Worm (Caenorhabditis elegans) whole organism, L1 larva: ENCODE data around the gene srgp-1.

ENCODE experiments used
- C04F5.9 ChIP-seq: sonication (generic microtip); optimal IDR thresholded peaks from 2 replicates; lab custom pipeline; 2016; ENCODE audit warnings: missing genetic modification characterization, missing compliant biosample characterization
- C34B4.2 ChIP-seq: sonication (generic microtip); optimal IDR thresholded peaks from 2 replicates; lab custom pipeline; 2017; ENCODE audit warnings: mild to moderate bottlenecking, missing genetic modification characterization, missing compliant biosample characterization
- aha-1 ChIP-seq: fragments of 150-350 bp; optimal IDR thresholded peaks from 2 replicates; lab custom pipeline; 2014; ENCODE audit warnings: missing biosample characterization, missing genetic modification characterization
- alr-1 ChIP-seq: fragments of 200-800 bp; sonication (Bioruptor generic); optimal IDR thresholded peaks from 2 replicates; lab custom pipeline; 2018; ENCODE audit warnings: borderline replicate concordance, mild to moderate bottlenecking, missing genetic modification characterization, missing compliant biosample characterization
- aly-2 ChIP-seq: fragments of 150-350 bp; optimal IDR thresholded peaks from 2 replicates; lab custom pipeline; 2014; ENCODE audit warnings: missing biosample characterization, missing genetic modification characterization
- ama-1 ChIP-seq: fragments of 150-350 bp; optimal IDR thresholded peaks from 2 replicates; lab custom pipeline; 2014
- blmp-1 ChIP-seq: fragments of 150-350 bp; optimal IDR thresholded peaks from 2 replicates; lab custom pipeline; 2014; ENCODE audit warnings: missing biosample characterization, missing genetic modification characterization
- ceh-8 ChIP-seq: fragments of 200-800 bp; sonication (Bioruptor generic); optimal IDR thresholded peaks from 2 replicates; lab custom pipeline; 2018; ENCODE audit warnings: mild to moderate bottlenecking, missing genetic modification characterization, moderate library complexity, missing compliant biosample characterization
- ceh-88 ChIP-seq: fragments of 200-800 bp; sonication (Bioruptor generic); IDR thresholded peaks from 2 replicates; pipeline ENCODE4 v1.3.6; 2022; ENCODE audit warnings: missing genetic modification characterization, missing compliant biosample characterization
- ces-1 ChIP-seq: fragments of 150-350 bp; optimal IDR thresholded peaks from 2 replicates; lab custom pipeline; 2014; ENCODE audit warnings: missing biosample characterization, missing genetic modification reagents, missing genetic modification characterization
- dpl-1 ChIP-seq, 3 experiments: fragments of 150-350 bp in 2 of 3; sonication (generic microtip) in 1 of 3; optimal IDR thresholded peaks; 2 replicates each; lab custom pipeline; 2014 to 2017; ENCODE audit warnings: missing biosample characterization in 3 of 3, missing genetic modification characterization in 3 of 3, missing genetic modification reagents in 3 of 3
- dsc-1 ChIP-seq: sonication (generic microtip); optimal IDR thresholded peaks from 2 replicates; lab custom pipeline; 2016; ENCODE audit warnings: mild to moderate bottlenecking, missing genetic modification characterization, missing compliant biosample characterization
- efl-3 ChIP-seq: fragments of 200-800 bp; sonication (Bioruptor generic); optimal IDR thresholded peaks from 2 replicates; lab custom pipeline; 2018; ENCODE audit warnings: mild to moderate bottlenecking, missing genetic modification characterization, missing compliant biosample characterization
- egl-13 ChIP-seq: sonication (generic microtip); optimal IDR thresholded peaks from 2 replicates; lab custom pipeline; 2016; ENCODE audit warnings: missing genotype, missing genetic modification reagents, missing genetic modification characterization, missing compliant biosample characterization
- ets-5 ChIP-seq: fragments of 200-800 bp; sonication (Bioruptor generic); IDR thresholded peaks from 2 replicates; pipeline ENCODE4 v1.3.6; 2022; ENCODE audit warnings: missing genetic modification characterization, missing compliant biosample characterization
- fkh-10 ChIP-seq: sonication (generic microtip); optimal IDR thresholded peaks from 2 replicates; lab custom pipeline; 2017; ENCODE audit warnings: missing biosample characterization, missing genetic modification reagents, missing genetic modification characterization
- fkh-8 ChIP-seq: sonication (generic microtip); optimal IDR thresholded peaks from 2 replicates; lab custom pipeline; 2016; ENCODE audit warnings: mild to moderate bottlenecking, missing genetic modification characterization, missing compliant biosample characterization
- fos-1 ChIP-seq: fragments of 150-350 bp; optimal IDR thresholded peaks from 2 replicates; lab custom pipeline; 2014; ENCODE audit warnings: missing biosample characterization, missing genetic modification characterization
- grh-1 ChIP-seq: fragments of 200-800 bp; sonication (Bioruptor generic); IDR thresholded peaks from 2 replicates; pipeline ENCODE4 v1.3.6; 2022; ENCODE audit warnings: missing genetic modification reagents, missing genetic modification characterization, missing compliant biosample characterization
- hlh-17 ChIP-seq: fragments of 200-800 bp; sonication (Bioruptor generic); optimal IDR thresholded peaks from 2 replicates; lab custom pipeline; 2018; ENCODE audit warnings: missing genetic modification characterization, mild to moderate bottlenecking, missing compliant biosample characterization, moderate library complexity, borderline replicate concordance
- hlh-4 ChIP-seq: sonication (generic microtip); optimal IDR thresholded peaks from 2 replicates; lab custom pipeline; 2016; ENCODE audit warnings: mild to moderate bottlenecking, missing genetic modification characterization, missing compliant biosample characterization
- irx-1 ChIP-seq: sonication (generic microtip); optimal IDR thresholded peaks from 2 replicates; lab custom pipeline; 2016; ENCODE audit warnings: missing genetic modification characterization, missing compliant biosample characterization
- isw-1 ChIP-seq: fragments of 200-800 bp; sonication (Bioruptor generic); IDR thresholded peaks from 2 replicates; pipeline ENCODE4 v1.3.6; 2022; ENCODE audit warnings: missing genetic modification characterization, missing compliant biosample characterization
- jun-1 ChIP-seq: fragments of 150-350 bp; optimal IDR thresholded peaks from 2 replicates; lab custom pipeline; 2014; ENCODE audit warnings: missing biosample characterization, missing genetic modification reagents, missing genetic modification characterization
- lin-14 ChIP-seq: fragments of 200-800 bp; sonication (Bioruptor generic); optimal IDR thresholded peaks from 2 replicates; lab custom pipeline; 2018; ENCODE audit warnings: mild to moderate bottlenecking, missing genetic modification characterization, moderate library complexity, missing compliant biosample characterization
- lin-15B ChIP-seq: fragments of 150-350 bp; sonication (generic microtip); optimal IDR thresholded peaks from 3 replicates; lab custom pipeline; 2014; ENCODE audit warnings: missing biosample characterization, missing genetic modification characterization
- lin-35 ChIP-seq, 2 experiments: fragments of 150-350 bp; optimal IDR thresholded peaks; 2 replicates each; lab custom pipeline; 2014; ENCODE audit warnings: missing biosample characterization in 2 of 2, missing genetic modification characterization in 2 of 2, missing genetic modification reagents in 2 of 2
- lin-39 ChIP-seq: fragments of 150-350 bp; optimal IDR thresholded peaks from 2 replicates; lab custom pipeline; 2014; ENCODE audit warnings: missing biosample characterization, missing genetic modification reagents, missing genetic modification characterization
- lsy-2 ChIP-seq, 2 experiments: fragments of 150-350 bp; optimal IDR thresholded peaks; 2 replicates each; lab custom pipeline; 2014; ENCODE audit warnings: missing biosample characterization in 2 of 2, missing genetic modification characterization in 2 of 2
- mab-9 ChIP-seq: fragments of 200-800 bp; sonication (Bioruptor generic); IDR thresholded peaks from 2 replicates; pipeline ENCODE4 v1.3.6; 2022; ENCODE audit warnings: missing genetic modification reagents, missing genetic modification characterization, missing compliant biosample characterization
- mdl-1 ChIP-seq, 2 experiments: fragments of 150-350 bp; optimal IDR thresholded peaks; 2 replicates each; lab custom pipeline; 2014 to 2017; ENCODE audit warnings: missing biosample characterization in 2 of 2, missing genetic modification characterization in 2 of 2, inconsistent platforms in 1 of 2
- mef-2 ChIP-seq: fragments of 150-350 bp; optimal IDR thresholded peaks from 2 replicates; lab custom pipeline; 2014; ENCODE audit warnings: missing biosample characterization, missing genetic modification characterization
- nhr-12 ChIP-seq: sonication (generic microtip); optimal IDR thresholded peaks from 2 replicates; lab custom pipeline; 2017; ENCODE audit warnings: missing biosample characterization, missing genetic modification characterization
- nhr-19 ChIP-seq: fragments of 200-800 bp; sonication (Bioruptor generic); conservative IDR thresholded peaks from 2 replicates; pipeline ENCODE4 v1.3.6; 2022; ENCODE audit warnings: missing genetic modification characterization, missing compliant biosample characterization
- nhr-20 ChIP-seq: sonication (generic microtip); optimal IDR thresholded peaks from 2 replicates; lab custom pipeline; 2016; ENCODE audit warnings: mild to moderate bottlenecking, missing genetic modification characterization, missing compliant biosample characterization
- nhr-237 ChIP-seq: fragments of 150-350 bp; optimal IDR thresholded peaks from 2 replicates; lab custom pipeline; 2014; ENCODE audit warnings: missing biosample characterization, missing genetic modification characterization
- nhr-28 ChIP-seq: fragments of 150-350 bp; optimal IDR thresholded peaks from 2 replicates; lab custom pipeline; 2014; ENCODE audit warnings: missing biosample characterization, missing genetic modification characterization
- nhr-71 ChIP-seq: sonication (generic microtip); optimal IDR thresholded peaks from 2 replicates; lab custom pipeline; 2016; ENCODE audit warnings: mild to moderate bottlenecking, missing genetic modification characterization, moderate library complexity, missing compliant biosample characterization
- nhr-76 ChIP-seq: sonication (generic microtip); optimal IDR thresholded peaks from 2 replicates; lab custom pipeline; 2017; ENCODE audit warnings: missing biosample characterization, missing genetic modification characterization
- nhr-77 ChIP-seq: fragments of 150-350 bp; optimal IDR thresholded peaks from 2 replicates; lab custom pipeline; 2014; ENCODE audit warnings: missing biosample characterization, missing genetic modification characterization
- nhr-84 ChIP-seq: sonication (generic microtip); optimal IDR thresholded peaks from 2 replicates; lab custom pipeline; 2017; ENCODE audit warnings: missing biosample characterization, missing genetic modification characterization
- nhr-85 ChIP-seq: sonication (generic microtip); peaks from one replicate; lab custom pipeline; 2016; ENCODE audit warnings: missing genetic modification characterization, inconsistent platforms, missing compliant biosample characterization
- pag-3 ChIP-seq: sonication (generic microtip); optimal IDR thresholded peaks from 2 replicates; lab custom pipeline; 2017; ENCODE audit warnings: missing genetic modification characterization, mild to moderate bottlenecking, missing compliant biosample characterization, antibody characterized with exemption, borderline replicate concordance; ENCODE audit not compliant: insufficient read depth
- pax-3 ChIP-seq: fragments of 200-800 bp; sonication (Bioruptor generic); optimal IDR thresholded peaks from 2 replicates; lab custom pipeline; 2018; ENCODE audit warnings: mild to moderate bottlenecking, missing genetic modification characterization, moderate library complexity, missing compliant biosample characterization
- sptf-1 ChIP-seq: fragments of 150-350 bp; optimal IDR thresholded peaks from 2 replicates; lab custom pipeline; 2014; ENCODE audit warnings: missing biosample characterization, missing genetic modification characterization
- sup-37 ChIP-seq: fragments of 200-800 bp; sonication (Bioruptor generic); optimal IDR thresholded peaks from 2 replicates; lab custom pipeline; 2018; ENCODE audit warnings: mild to moderate bottlenecking, missing genetic modification characterization, missing compliant biosample characterization
- swsn-7 ChIP-seq: sonication (generic microtip); optimal IDR thresholded peaks from 2 replicates; lab custom pipeline; 2016; ENCODE audit warnings: missing genetic modification characterization, missing compliant biosample characterization
- unc-30 ChIP-seq: sonication (generic microtip); optimal IDR thresholded peaks from 2 replicates; lab custom pipeline; 2017; ENCODE audit warnings: missing biosample characterization, missing genetic modification characterization
- unc-62 ChIP-seq: fragments of 150-350 bp; optimal IDR thresholded peaks from 2 replicates; lab custom pipeline; 2014; ENCODE audit warnings: missing biosample characterization, missing genetic modification reagents, missing genetic modification characterization
- vab-15 ChIP-seq: sonication (generic microtip); optimal IDR thresholded peaks from 2 replicates; lab custom pipeline; 2017; ENCODE audit warnings: missing genotype, mild to moderate bottlenecking, missing genetic modification characterization, missing compliant biosample characterization
- xbp-1 ChIP-seq: sonication (generic microtip); optimal IDR thresholded peaks from 2 replicates; lab custom pipeline; 2016; ENCODE audit warnings: missing genetic modification characterization, missing compliant biosample characterization
- zag-1 ChIP-seq: fragments of 150-350 bp; optimal IDR thresholded peaks from 2 replicates; lab custom pipeline; 2014; ENCODE audit warnings: missing biosample characterization, missing genetic modification characterization
- ztf-4 ChIP-seq: fragments of 150-350 bp; optimal IDR thresholded peaks from 2 replicates; lab custom pipeline; 2014; ENCODE audit warnings: missing biosample characterization, missing genetic modification characterization

The srgp-1 gene

ce11 chrIV:11566146-11566545, 4.2 kb upstream of the srgp-1 start, which contains the start of gene sec-24.1:
sec-24.1 (minus strand) TSS chrIV:11566194.
- TF ChIP-seq sptf-1 (tag; lab: Kevin White, UChicago) (no peak), fkh-8 (peak; percentile 72), nhr-84 (tag; lab: Kevin White, UChicago) (no peak), efl-3 (GFP tag; lab: Kevin White, UChicago) (no peak), nhr-19 (GFP tag; lab: Robert Waterston, UW) (peak; percentile 93), irx-1 (peak; percentile 79), dpl-1 (GFP tag; optimal IDR thresholded peaks at IDR 0.05; lab: Kevin White, UChicago) (peak; percentile 91 to 95 (median 92)), unc-62 (no peak), fkh-10 (peak; percentile 11), mef-2 (tag; lab: Kevin White, UChicago) (peak; percentile 49), pag-3 (tag; lab: Kevin White, UChicago) (no peak), nhr-85 (peak; percentile 95), lsy-2 (tag; optimal IDR thresholded peaks at IDR 0.05; lab: Kevin White, UChicago) (peak; percentile 99), nhr-28 (tag; lab: Kevin White, UChicago) (no peak), nhr-77 (tag; lab: Kevin White, UChicago) (peak; percentile 26), jun-1 (tag; lab: Kevin White, UChicago) (peak; percentile 85), C34B4.2 (tag; lab: Kevin White, UChicago) (peak; percentile 28), isw-1 (GFP tag; lab: Robert Waterston, UW) (peak; percentile 91), alr-1 (tag; lab: Kevin White, UChicago) (no peak), nhr-76 (tag; lab: Kevin White, UChicago) (no peak), nhr-12 (no peak), nhr-71 (tag; lab: Kevin White, UChicago) (peak; percentile 96), ama-1 (lab: Kevin White, UChicago) (no peak), ceh-88 (GFP tag; lab: Robert Waterston, UW) (peak; percentile 42; the same call in 1 of the 2 replicates), zag-1 (tag; lab: Kevin White, UChicago) (no peak), lin-15B (peak; percentile 69), blmp-1 (peak; percentile 28), ceh-8 (GFP tag; lab: Kevin White, UChicago) (peak; percentile 69), hlh-4 (tag; lab: Kevin White, UChicago) (no peak), nhr-237 (tag; lab: Kevin White, UChicago) (peak; percentile 40), C04F5.9 (peak; percentile 99), mdl-1 (tag; optimal IDR thresholded peaks at IDR 0.05; lab: Kevin White, UChicago) (peak in 1 of 2 experiments; percentile 83), ces-1 (GFP tag; lab: Kevin White, UChicago) (no peak), xbp-1 (peak; percentile 94), egl-13 (tag; lab: Kevin White, UChicago) (peak; percentile 75), vab-15 (no peak), ztf-4 (tag; lab: Kevin White, UChicago) (peak; percentile 83), pax-3 (tag; lab: Kevin White, UChicago) (peak; percentile 66), hlh-17 (GFP tag; lab: Kevin White, UChicago) (no peak), lin-35 (GFP tag; optimal IDR thresholded peaks at IDR 0.05; lab: Kevin White, UChicago) (peak; percentile 92 to 97), sup-37 (GFP tag; lab: Kevin White, UChicago) (peak; percentile 85), fos-1 (tag; lab: Kevin White, UChicago) (peak; percentile 83), grh-1 (GFP tag; lab: Robert Waterston, UW) (peak; percentile 87), lin-39 (tag; lab: Kevin White, UChicago) (peak; percentile 89), aha-1 (peak; percentile 52), lin-14 (GFP tag; lab: Kevin White, UChicago) (peak; percentile 93), mab-9 (GFP tag; lab: Robert Waterston, UW) (peak; percentile 29; the same call in 1 of the 2 replicates), aly-2 (tag; lab: Kevin White, UChicago) (peak; percentile 73), nhr-20 (tag; lab: Kevin White, UChicago) (peak; percentile 93), unc-30 (no peak), ets-5 (no peak), dsc-1 (tag; lab: Kevin White, UChicago) (peak; percentile 94), swsn-7 (peak; percentile 93)
